Worm (Caenorhabditis elegans) whole organism, L3 larva: ENCODE measurements around the gene ndx-2.

Experiments used
- R02D3.7 ChIP-seq: fragments of 150-350 bp; optimal IDR thresholded peaks from 2 replicates; lab custom pipeline; 2014; ENCODE audit warnings: missing biosample characterization, missing genetic modification characterization
- ZK546.5 ChIP-seq: sonication (generic microtip); optimal IDR thresholded peaks from 2 replicates; lab custom pipeline; 2017; ENCODE audit warnings: missing biosample characterization, missing genetic modification characterization
- ceh-28 ChIP-seq: fragments of 150-350 bp; optimal IDR thresholded peaks from 2 replicates; lab custom pipeline; 2014; ENCODE audit warnings: missing biosample characterization, missing genetic modification reagents, missing genetic modification characterization
- elt-3 ChIP-seq, 3 experiments: fragments of 150-350 bp in 1 of 3; sonication (generic microtip) in 2 of 3; optimal IDR thresholded peaks; 2 replicates in 2 of 3; 4 replicates in 1 of 3; lab custom pipeline; 2014 to 2017; ENCODE audit warnings: missing biosample characterization in 3 of 3, missing genetic modification characterization in 3 of 3
- fkh-10 ChIP-seq: sonication (generic microtip); optimal IDR thresholded peaks from 2 replicates; lab custom pipeline; 2017; ENCODE audit warnings: missing biosample characterization, missing genetic modification reagents, missing genetic modification characterization
- lin-39 ChIP-seq: fragments of 150-350 bp; optimal IDR thresholded peaks from 2 replicates; lab custom pipeline; 2018; ENCODE audit warnings: missing biosample characterization, missing genetic modification reagents, missing genetic modification characterization
- nhr-11 ChIP-seq: fragments of 150-350 bp; optimal IDR thresholded peaks from 2 replicates; lab custom pipeline; 2014; ENCODE audit warnings: missing biosample characterization, missing genetic modification characterization
- nhr-12 ChIP-seq: fragments of 150-350 bp; optimal IDR thresholded peaks from 2 replicates; lab custom pipeline; 2014; ENCODE audit warnings: missing biosample characterization, missing genetic modification characterization
- nhr-28 ChIP-seq: fragments of 150-350 bp; optimal IDR thresholded peaks from 2 replicates; lab custom pipeline; 2014; ENCODE audit warnings: missing biosample characterization, missing genetic modification characterization
- nhr-77 ChIP-seq: fragments of 150-350 bp; optimal IDR thresholded peaks from 2 replicates; lab custom pipeline; 2014; ENCODE audit warnings: missing biosample characterization, missing genetic modification characterization
- pqm-1 ChIP-seq: fragments of 150-350 bp; optimal IDR thresholded peaks from 2 replicates; lab custom pipeline; 2017; ENCODE audit warnings: missing biosample characterization, missing genetic modification characterization, inconsistent platforms
- sea-2 ChIP-seq: fragments of 150-350 bp; sonication (generic microtip); optimal IDR thresholded peaks from 4 replicates; lab custom pipeline; 2014; ENCODE audit warnings: missing biosample characterization, missing genetic modification reagents, missing genetic modification characterization
- snpc-4 ChIP-seq: fragments of 150-350 bp; optimal IDR thresholded peaks from 2 replicates; lab custom pipeline; 2014; ENCODE audit warnings: missing biosample characterization, missing genetic modification characterization

- no peak for TF ChIP-seq R02D3.7 (tag; lab: Kevin White, UChicago)
- no peak for TF ChIP-seq nhr-11
- TF ChIP-seq elt-3 (tag; optimal IDR thresholded peaks at IDR 0.05; lab: Kevin White, UChicago): no peak
- TF ChIP-seq nhr-28 (tag; lab: Kevin White, UChicago): no peak
- no peak for TF ChIP-seq sea-2
- no peak for TF ChIP-seq lin-39 (tag; lab: Kevin White, UChicago)
- no peak for TF ChIP-seq nhr-77 (tag; lab: Kevin White, UChicago)
- TF ChIP-seq fkh-10 (GFP tag; lab: Kevin White, UChicago): no peak
- TF ChIP-seq snpc-4 (tag; lab: Kevin White, UChicago): no peak
- no peak for TF ChIP-seq nhr-12 (tag; lab: Kevin White, UChicago)
- no peak for TF ChIP-seq pqm-1 (tag; lab: Kevin White, UChicago)
- no peak for TF ChIP-seq ZK546.5 (tag; lab: Kevin White, UChicago)
- no peak for TF ChIP-seq ceh-28
Observed at ce11 chrV:2702883-2703282, 38.1 kb upstream of the ndx-2 start.
